Fruit fly (Drosophila melanogaster) Kc167 (cell line): ENCODE measurements around the gene NFAT.

ENCODE experiments used
- Sin3A ChIP-seq: fragments of >200 bp; optimal IDR thresholded peaks from 2 replicates; lab custom pipeline; 2018; ENCODE audit warnings: missing external identifiers
- psq ChIP-seq: fragments of >200 bp; optimal IDR thresholded peaks from 2 replicates; lab custom pipeline; 2017; ENCODE audit warnings: missing external identifiers

dm6 chrX:13680262-13680661 is 55.7 kb downstream of the NFAT start, which contains the start of gene CG12177:
- TF ChIP-seq Sin3A (lab: Kevin White, UChicago) (no peak), psq (lab: Kevin White, UChicago) (no peak)
